Worm (Caenorhabditis elegans) whole organism, L1 larva: ENCODE data around the gene F40C5.1.
"Not testable (repeated sequence)": the region's sequence is repeated elsewhere in the genome, so short reads cannot be mapped to it uniquely, and the experiment has no call there.

Experiments used
- C16A3.4 ChIP-seq: fragments of 150-350 bp; optimal IDR thresholded peaks from 2 replicates; lab custom pipeline; 2014; ENCODE audit warnings: missing biosample characterization, missing genetic modification characterization
- C34B4.2 ChIP-seq: sonication (generic microtip); optimal IDR thresholded peaks from 2 replicates; lab custom pipeline; 2017; ENCODE audit warnings: mild to moderate bottlenecking, missing genetic modification characterization, missing compliant biosample characterization
- F16B12.6 ChIP-seq: fragments of 150-350 bp; optimal IDR thresholded peaks from 2 replicates; lab custom pipeline; 2014; ENCODE audit warnings: missing biosample characterization, missing genetic modification characterization
- aha-1 ChIP-seq: fragments of 150-350 bp; optimal IDR thresholded peaks from 2 replicates; lab custom pipeline; 2014; ENCODE audit warnings: missing biosample characterization, missing genetic modification characterization
- ama-1 ChIP-seq: fragments of 150-350 bp; optimal IDR thresholded peaks from 2 replicates; lab custom pipeline; 2014
- ceh-63 ChIP-seq: fragments of 200-800 bp; sonication (Bioruptor generic); optimal IDR thresholded peaks from 2 replicates; lab custom pipeline; 2018; ENCODE audit warnings: mild to moderate bottlenecking, missing genetic modification characterization, missing compliant biosample characterization
- ceh-8 ChIP-seq: fragments of 200-800 bp; sonication (Bioruptor generic); optimal IDR thresholded peaks from 2 replicates; lab custom pipeline; 2018; ENCODE audit warnings: mild to moderate bottlenecking, missing genetic modification characterization, moderate library complexity, missing compliant biosample characterization
- ceh-88 ChIP-seq: fragments of 200-800 bp; sonication (Bioruptor generic); IDR thresholded peaks from 2 replicates; pipeline ENCODE4 v1.3.6; 2022; ENCODE audit warnings: missing genetic modification characterization, missing compliant biosample characterization
- ceh-90 ChIP-seq: sonication (generic microtip); optimal IDR thresholded peaks from 2 replicates; lab custom pipeline; 2016; ENCODE audit warnings: missing genetic modification characterization, missing compliant biosample characterization
- dpl-1 ChIP-seq, 3 experiments: fragments of 150-350 bp in 2 of 3; sonication (generic microtip) in 1 of 3; optimal IDR thresholded peaks; 2 replicates each; lab custom pipeline; 2014 to 2017; ENCODE audit warnings: missing biosample characterization in 3 of 3, missing genetic modification characterization in 3 of 3, missing genetic modification reagents in 3 of 3
- efl-1 ChIP-seq, 4 experiments: fragments of 150-350 bp; optimal IDR thresholded peaks in 3 of 4; peaks in 1 of 4; 1 replicate in 1 of 4; 2 replicates in 3 of 4; lab custom pipeline; 2014; ENCODE audit warnings: missing biosample characterization in 2 of 4, missing genetic modification characterization in 2 of 4, missing genetic modification reagents in 2 of 4
- elt-2 ChIP-seq: sonication (generic microtip); optimal IDR thresholded peaks from 2 replicates; lab custom pipeline; 2016; ENCODE audit warnings: missing genetic modification characterization, mild to moderate bottlenecking, inconsistent platforms, missing compliant biosample characterization, missing genetic modification reagents
- fkh-8 ChIP-seq: sonication (generic microtip); optimal IDR thresholded peaks from 2 replicates; lab custom pipeline; 2016; ENCODE audit warnings: mild to moderate bottlenecking, missing genetic modification characterization, missing compliant biosample characterization
- isw-1 ChIP-seq: fragments of 200-800 bp; sonication (Bioruptor generic); IDR thresholded peaks from 2 replicates; pipeline ENCODE4 v1.3.6; 2022; ENCODE audit warnings: missing genetic modification characterization, missing compliant biosample characterization
- lin-14 ChIP-seq: fragments of 200-800 bp; sonication (Bioruptor generic); optimal IDR thresholded peaks from 2 replicates; lab custom pipeline; 2018; ENCODE audit warnings: mild to moderate bottlenecking, missing genetic modification characterization, moderate library complexity, missing compliant biosample characterization
- lin-35 ChIP-seq, 2 experiments: fragments of 150-350 bp; optimal IDR thresholded peaks; 2 replicates each; lab custom pipeline; 2014; ENCODE audit warnings: missing biosample characterization in 2 of 2, missing genetic modification characterization in 2 of 2, missing genetic modification reagents in 2 of 2
- lir-3 ChIP-seq: sonication (generic microtip); optimal IDR thresholded peaks from 2 replicates; lab custom pipeline; 2016; ENCODE audit warnings: mild to moderate bottlenecking, missing genetic modification characterization, moderate library complexity, missing compliant biosample characterization; ENCODE audit not compliant: poor library complexity
- nhr-19 ChIP-seq: fragments of 200-800 bp; sonication (Bioruptor generic); conservative IDR thresholded peaks from 2 replicates; pipeline ENCODE4 v1.3.6; 2022; ENCODE audit warnings: missing genetic modification characterization, missing compliant biosample characterization
- nhr-28 ChIP-seq: fragments of 150-350 bp; optimal IDR thresholded peaks from 2 replicates; lab custom pipeline; 2014; ENCODE audit warnings: missing biosample characterization, missing genetic modification characterization
- pag-3 ChIP-seq: sonication (generic microtip); optimal IDR thresholded peaks from 2 replicates; lab custom pipeline; 2017; ENCODE audit warnings: missing genetic modification characterization, mild to moderate bottlenecking, missing compliant biosample characterization, antibody characterized with exemption, borderline replicate concordance; ENCODE audit not compliant: insufficient read depth
- snu-23 ChIP-seq: sonication (generic microtip); optimal IDR thresholded peaks from 2 replicates; lab custom pipeline; 2016; ENCODE audit warnings: missing genetic modification characterization, missing compliant biosample characterization
- sup-37 ChIP-seq: fragments of 200-800 bp; sonication (Bioruptor generic); optimal IDR thresholded peaks from 2 replicates; lab custom pipeline; 2018; ENCODE audit warnings: mild to moderate bottlenecking, missing genetic modification characterization, missing compliant biosample characterization
- unc-130 ChIP-seq: fragments of 150-350 bp; optimal IDR thresholded peaks from 2 replicates; lab custom pipeline; 2017; ENCODE audit warnings: missing biosample characterization, missing genetic modification characterization, inconsistent platforms
- unc-86 ChIP-seq: sonication (generic microtip); optimal IDR thresholded peaks from 2 replicates; lab custom pipeline; 2016; ENCODE audit warnings: missing genetic modification characterization, missing compliant biosample characterization
- xbp-1 ChIP-seq: sonication (generic microtip); optimal IDR thresholded peaks from 2 replicates; lab custom pipeline; 2016; ENCODE audit warnings: missing genetic modification characterization, missing compliant biosample characterization
- ztf-11 ChIP-seq, 2 experiments: sonication (generic microtip); optimal IDR thresholded peaks; 2 replicates each; lab custom pipeline; 2016 to 2017; ENCODE audit warnings: missing genetic modification characterization in 2 of 2, missing biosample characterization in 1 of 2, missing compliant biosample characterization in 1 of 2
- ztf-4 ChIP-seq: fragments of 150-350 bp; optimal IDR thresholded peaks from 2 replicates; lab custom pipeline; 2014; ENCODE audit warnings: missing biosample characterization, missing genetic modification characterization

Gene F40C5.1

ce11 chrV:3572408-3572807, at the start of gene F40C5.1:
Gene F40C5.1, plus strand, starts transcription at chrV:3572708.
- TF ChIP-seq elt-2; lin-35 (GFP tag; optimal IDR thresholded peaks at IDR 0.05; lab: Kevin White, UChicago); ceh-63 (GFP tag; lab: Kevin White, UChicago): not testable (repeated sequence)

- TF ChIP-seq F16B12.6 (tag; lab: Kevin White, UChicago) = no peak
- TF ChIP-seq ceh-8 (GFP tag; lab: Kevin White, UChicago) = no peak
- no peak for TF ChIP-seq aha-1 (tag; lab: Kevin White, UChicago)
- TF ChIP-seq C34B4.2 (tag; lab: Kevin White, UChicago) = no peak
- TF ChIP-seq ztf-4 (tag; lab: Kevin White, UChicago) = no peak
- no peak for TF ChIP-seq ceh-88 (GFP tag; lab: Robert Waterston, UW)
- peak; percentile 37 for TF ChIP-seq elt-2
Observed at ce11 chrV:3523262-3523661, 49.2 kb upstream of the F40C5.1 start, which contains the start of gene irg-1. Gene irg-1, plus strand, starts transcription at chrV:3523587.

ce11 chrV:3524970-3525369, 47.5 kb upstream of the F40C5.1 start, which contains the start of gene T24A6.7:
Gene T24A6.7, plus strand, starts transcription at chrV:3525270.
- TF ChIP-seq ama-1 (lab: Kevin White, UChicago) (no peak), snu-23 (GFP tag; lab: Kevin White, UChicago) (no peak), lin-14 (GFP tag; lab: Kevin White, UChicago) (no peak), pag-3 (tag; lab: Kevin White, UChicago) (no peak), unc-130 (tag; lab: Kevin White, UChicago) (no peak), unc-86 (tag; lab: Kevin White, UChicago) (no peak), nhr-19 (GFP tag; lab: Robert Waterston, UW) (no peak)

- TF ChIP-seq nhr-28 (tag; lab: Kevin White, UChicago) (no peak), xbp-1 (tag; lab: Kevin White, UChicago) (no peak)
- TF ChIP-seq, all 84 proteins: peak for 0
Observed at ce11 chrV:3526882-3527281, 45.6 kb upstream of the F40C5.1 start, which contains the start of gene str-260. Gene str-260, plus strand, starts transcription at chrV:3527182.

- no peak for TF ChIP-seq C16A3.4 (tag; lab: Kevin White, UChicago)
- peak; percentile 35 for TF ChIP-seq fkh-8
- no peak for TF ChIP-seq sup-37 (GFP tag; lab: Kevin White, UChicago)
Observed at ce11 chrV:3530403-3530802, 42.1 kb upstream of the F40C5.1 start, which contains the start of gene srbc-66. Gene srbc-66, plus strand, starts transcription at chrV:3530703.

ce11 chrV:3535260-3535659, 37.2 kb upstream of the F40C5.1 start, which contains the start of gene nhr-221:
Gene nhr-221, minus strand, starts transcription at chrV:3535360.
- TF ChIP-seq efl-1 (optimal IDR thresholded peaks at IDR 0.05; lab: Kevin White, UChicago) (no peak), efl-1 (GFP tag; optimal IDR thresholded peaks at IDR 0.05 in 1 of 2; lab: Kevin White, UChicago) (peak in 1 of 2 experiments; percentile 47), isw-1 (GFP tag; lab: Robert Waterston, UW) (no peak)

ce11 chrV:3538307-3538706, 34.2 kb upstream of the F40C5.1 start, which contains the start of gene nhr-93:
Gene nhr-93, minus strand, starts transcription at chrV:3538407.
- TF ChIP-seq fkh-8 = no peak
- TF ChIP-seq ceh-90 = no peak
- TF ChIP-seq lir-3 (tag; lab: Kevin White, UChicago) = no peak
- TF ChIP-seq dpl-1 (GFP tag; optimal IDR thresholded peaks at IDR 0.05; lab: Kevin White, UChicago) = no peak
- TF ChIP-seq ztf-11 (tag; optimal IDR thresholded peaks at IDR 0.05; lab: Kevin White, UChicago) = no peak
- TF ChIP-seq C34B4.2 (tag; lab: Kevin White, UChicago) = no peak
